Fruit fly (Drosophila melanogaster) whole organism, pupa: ENCODE measurements around the gene CG9171.

Source experiments
- CG10348 ChIP-seq: fragments of 200-800 bp; sonication (Bioruptor generic); IDR thresholded peaks from 2 replicates; pipeline ENCODE4 v1.3.6; 2022; ENCODE audit warnings: missing biosample characterization, missing genetic modification characterization
- CG12605 ChIP-seq: fragments of 200-800 bp; sonication (Bioruptor generic); IDR thresholded peaks from 2 replicates; pipeline ENCODE4 v1.3.6; 2022; ENCODE audit warnings: missing biosample characterization, missing genetic modification characterization
- CG13204 ChIP-seq: fragments of 200-800 bp; sonication (Bioruptor generic); optimal IDR thresholded peaks from 2 replicates; lab custom pipeline; 2018; ENCODE audit warnings: missing biosample characterization, mild to moderate bottlenecking, missing genetic modification characterization, moderate library complexity
- CG14655 ChIP-seq: fragments of 200-800 bp; sonication (Bioruptor generic); optimal IDR thresholded peaks from 3 replicates; lab custom pipeline; 2017; ENCODE audit warnings: mild to moderate bottlenecking, missing biosample characterization, missing genetic modification reagents, missing genetic modification characterization
- CG15710 ChIP-seq: fragments of 200-800 bp; sonication (Bioruptor generic); optimal IDR thresholded peaks from 2 replicates; lab custom pipeline; 2018; ENCODE audit warnings: missing biosample characterization, mild to moderate bottlenecking, missing genetic modification characterization, moderate library complexity
- CG17806 ChIP-seq: fragments of 200-800 bp; sonication (Bioruptor generic); optimal IDR thresholded peaks from 2 replicates; lab custom pipeline; 2018; ENCODE audit warnings: missing biosample characterization, mild to moderate bottlenecking, missing genetic modification characterization, moderate library complexity
- CG32121 ChIP-seq: fragments of 200-800 bp; sonication (Bioruptor generic); IDR thresholded peaks from 2 replicates; pipeline ENCODE4 v1.3.6; 2022; ENCODE audit warnings: missing biosample characterization, missing genetic modification characterization
- CG34367 ChIP-seq: fragments of 200-800 bp; sonication (Bioruptor generic); optimal IDR thresholded peaks from 2 replicates; lab custom pipeline; 2018; ENCODE audit warnings: missing biosample characterization, mild to moderate bottlenecking, missing genetic modification characterization
- CG4496 ChIP-seq: fragments of 200-800 bp; sonication (Bioruptor generic); IDR thresholded peaks from 3 replicates; pipeline ENCODE4 v1.3.6; 2022; ENCODE audit warnings: missing biosample characterization, missing genetic modification characterization
- CG8159 ChIP-seq: fragments of 200-800 bp; sonication (Bioruptor generic); optimal IDR thresholded peaks from 3 replicates; lab custom pipeline; 2018; ENCODE audit warnings: missing biosample characterization, mild to moderate bottlenecking, missing genetic modification characterization, moderate library complexity
- CG8301 ChIP-seq: fragments of 200-800 bp; sonication (Bioruptor generic); optimal IDR thresholded peaks from 2 replicates; lab custom pipeline; 2018; ENCODE audit warnings: missing biosample characterization, mild to moderate bottlenecking, missing genetic modification characterization
- CG9948 ChIP-seq: fragments of 200-800 bp; sonication (Bioruptor generic); optimal IDR thresholded peaks from 2 replicates; lab custom pipeline; 2018; ENCODE audit warnings: missing biosample characterization, mild to moderate bottlenecking, missing genetic modification characterization, moderate library complexity
- D1 ChIP-seq: fragments of 200-800 bp; sonication (Bioruptor generic); optimal IDR thresholded peaks from 2 replicates; lab custom pipeline; 2018; ENCODE audit warnings: missing biosample characterization, mild to moderate bottlenecking, missing genetic modification characterization, moderate library complexity
- EcR ChIP-seq: fragments of 200-800 bp; sonication (Bioruptor generic); optimal IDR thresholded peaks from 3 replicates; lab custom pipeline; 2019; ENCODE audit warnings: missing biosample characterization, missing genetic modification characterization, mild to moderate bottlenecking, moderate library complexity, missing genetic modification reagents
- Ets98B ChIP-seq: fragments of 200-800 bp; sonication (Bioruptor generic); IDR thresholded peaks from 2 replicates; pipeline ENCODE4 v1.3.6; 2022; ENCODE audit warnings: missing biosample characterization, missing genetic modification characterization
- Pif1A ChIP-seq: fragments of 200-800 bp; sonication (Bioruptor generic); optimal IDR thresholded peaks from 3 replicates; lab custom pipeline; 2016; ENCODE audit warnings: missing biosample characterization, missing genetic modification characterization
- Pif1B ChIP-seq: fragments of 200-800 bp; sonication (Bioruptor generic); optimal IDR thresholded peaks from 3 replicates; lab custom pipeline; 2016; ENCODE audit warnings: missing biosample characterization, missing genetic modification characterization
- fd96Ca ChIP-seq: fragments of 200-800 bp; sonication (Bioruptor generic); IDR thresholded peaks from 3 replicates; pipeline ENCODE4 v1.3.6; 2022; ENCODE audit warnings: missing biosample characterization, missing genetic modification characterization
- gl ChIP-seq: fragments of 200-800 bp; sonication (Bioruptor generic); optimal IDR thresholded peaks from 2 replicates; lab custom pipeline; 2018; ENCODE audit warnings: missing biosample characterization, mild to moderate bottlenecking, missing genetic modification characterization

CG9171 gene

DNA sequence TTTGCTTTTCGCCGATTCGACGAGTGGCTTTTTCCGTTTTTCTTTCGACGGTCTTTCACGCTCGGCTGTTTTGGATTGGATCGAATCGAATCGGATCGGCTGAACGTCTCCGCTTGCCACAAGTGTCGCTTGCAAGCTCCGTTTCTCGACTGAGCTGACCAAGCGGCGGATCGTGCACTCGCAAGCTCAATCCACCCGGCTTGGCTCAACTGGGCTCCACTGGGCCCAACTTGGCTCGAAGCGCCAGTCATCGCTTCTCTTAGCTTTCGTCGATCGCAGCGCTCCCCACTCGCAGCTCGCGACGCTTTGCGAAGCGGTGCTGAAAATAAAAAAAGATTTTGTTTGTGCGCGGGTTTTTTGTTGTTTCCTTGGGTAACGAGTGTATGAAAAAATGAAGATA, 59.3 kb downstream of the CG9171 start:
- TF ChIP-seq CG12605: peak; percentile 14; the same call in 1 of the 2 replicates
- TF ChIP-seq CG17806 (tag; lab: Kevin White, UChicago): no peak
- TF ChIP-seq CG15710 (tag; lab: Kevin White, UChicago): no peak
- TF ChIP-seq CG4496 (GFP tag; lab: Robert Waterston, UW): peak; percentile 76; the same call in 2 of the 3 replicates
- peak; percentile 62 for TF ChIP-seq CG13204 (GFP tag; lab: Kevin White, UChicago)
- peak; percentile 24; the same call in 1 of the 2 replicates for TF ChIP-seq CG32121 (GFP tag; lab: Robert Waterston, UW)
- TF ChIP-seq CG8159 (tag; lab: Kevin White, UChicago): no peak
- no peak for TF ChIP-seq CG14655 (GFP tag; lab: Kevin White, UChicago)
- TF ChIP-seq CG9948 (tag; lab: Kevin White, UChicago): no peak
- TF ChIP-seq fd96Ca (GFP tag; lab: Robert Waterston, UW): peak; percentile 41; the same call in 1 of the 3 replicates
- peak; percentile 32; the same call in 1 of the 2 replicates for TF ChIP-seq Ets98B (GFP tag; lab: Robert Waterston, UW)
- no peak for TF ChIP-seq CG10348 (GFP tag; lab: Robert Waterston, UW)
- TF ChIP-seq, all 21 proteins: peak for 6

- TF ChIP-seq CG9948 (tag; lab: Kevin White, UChicago) (peak; percentile 9), fd96Ca (GFP tag; lab: Robert Waterston, UW) (0 out of 3 replicates have a peak, but pooled peaks have one; percentile 34), Pif1A (GFP tag; lab: Kevin White, UChicago) (peak; percentile 22), CG32121 (GFP tag; lab: Robert Waterston, UW) (0 out of 2 replicates have a peak, but pooled peaks have one; percentile 21), CG8159 (tag; lab: Kevin White, UChicago) (peak; percentile 37), CG14655 (GFP tag; lab: Kevin White, UChicago) (peak; percentile 52), CG34367 (tag; lab: Kevin White, UChicago) (no peak), CG8301 (tag; lab: Kevin White, UChicago) (no peak)
Observed at dm6 chr2L:5730432-5730831, 69.6 kb downstream of the CG9171 start.

dm6 chr2L:5728711-5729110, 71.3 kb downstream of the CG9171 start, which contains the start of gene CG14006:
TSS of gene CG14006 (minus strand) at chr2L:5728811.
- TF ChIP-seq EcR (GFP tag; lab: Kevin White, UChicago): no peak
- no peak for TF ChIP-seq CG32121 (GFP tag; lab: Robert Waterston, UW)
- no peak for TF ChIP-seq D1
- no peak for TF ChIP-seq CG8159 (tag; lab: Kevin White, UChicago)
- TF ChIP-seq, all 21 proteins: peak for 0

- no peak for TF ChIP-seq Pif1A (GFP tag; lab: Kevin White, UChicago)
- TF ChIP-seq Pif1B (GFP tag; lab: Kevin White, UChicago): no peak
- no peak for TF ChIP-seq CG8301 (tag; lab: Kevin White, UChicago)
- no peak for TF ChIP-seq CG17806 (tag; lab: Kevin White, UChicago)
- TF ChIP-seq CG14655 (GFP tag; lab: Kevin White, UChicago): no peak
- no peak for TF ChIP-seq gl (tag; lab: Kevin White, UChicago)
- no peak for TF ChIP-seq CG4496 (GFP tag; lab: Robert Waterston, UW)
- no peak for TF ChIP-seq D1
- TF ChIP-seq, all 21 proteins: peak for 0
Observed at dm6 chr2L:5726049-5726448, 74.0 kb downstream of the CG9171 start.

dm6 chr2L:5724521-5725023, 75.5 kb downstream of the CG9171 start, which contains the start of gene CG11030:
TSS of gene CG11030 (plus strand) at chr2L:5724656.
- no peak for TF ChIP-seq Pif1B (GFP tag; lab: Kevin White, UChicago)
- no peak for TF ChIP-seq CG17806 (tag; lab: Kevin White, UChicago)
- no peak for TF ChIP-seq CG32121 (GFP tag; lab: Robert Waterston, UW)
- TF ChIP-seq CG12605: peak; percentile 18; the same call in 1 of the 2 replicates

- TF ChIP-seq CG14655 (GFP tag; lab: Kevin White, UChicago) (no peak), CG10348 (GFP tag; lab: Robert Waterston, UW) (no peak), CG4496 (GFP tag; lab: Robert Waterston, UW) (peak; percentile 56; the same call in 2 of the 3 replicates)
Observed at dm6 chr2L:5723859-5724475, 76.1 kb downstream of the CG9171 start.

dm6 chr2L:5720407-5721228, 79.4 kb downstream of the CG9171 start, which contains the start of the genes CG11149 and sip1:
TSS of gene CG11149 (minus strand) at chr2L:5720899.
TSS of gene sip1 (plus strand) at chr2L:5721051.
- no peak for TF ChIP-seq CG13204 (GFP tag; lab: Kevin White, UChicago)
- no peak for TF ChIP-seq CG12605
- TF ChIP-seq Pif1B (GFP tag; lab: Kevin White, UChicago): no peak
- no peak for TF ChIP-seq EcR (GFP tag; lab: Kevin White, UChicago)
